Fruit fly (Drosophila melanogaster): ENCODE measurements around the gene rump.

rump gene

dm6 chr3R:9504355-9504754 is 5.8 kb downstream of the rump start, which contains the start of gene CG8149 (continued):
- TF ChIP-seq Optix (GFP tag; IDR thresholded peaks at IDR 0.05) (no peak), CG8944 (GFP tag; optimal IDR thresholded peaks at IDR 0.05) (no peak), odd (GFP tag; optimal IDR thresholded peaks at IDR 0.05) (no peak), PHDP (tag; optimal IDR thresholded peaks at IDR 0.05) (peak; percentile 41), CG7963 (GFP tag; IDR thresholded peaks at IDR 0.05; ENCODE audit: partially characterized antibody) (peak; percentile 82), CG10979 (tag; optimal IDR thresholded peaks at IDR 0.05) (peak; percentile 19), Lpt (GFP tag; optimal IDR thresholded peaks at IDR 0.05) (no peak), gcm (GFP tag; optimal IDR thresholded peaks at IDR 0.05) (no peak), CG3847 (GFP tag; IDR thresholded peaks at IDR 0.05) (no peak), cad (GFP tag; optimal IDR thresholded peaks at IDR 0.05) (no peak), ind (GFP tag; optimal IDR thresholded peaks at IDR 0.05) (no peak), CG18764 (GFP tag; optimal IDR thresholded peaks at IDR 0.05) (no peak), pros (GFP tag; optimal IDR thresholded peaks at IDR 0.05) (no peak), CG15696 (tag; optimal IDR thresholded peaks at IDR 0.05) (peak; percentile 8), CkIIα-i1 (GFP tag; IDR thresholded peaks at IDR 0.05) (no peak), CG7745 (tag; optimal IDR thresholded peaks at IDR 0.05) (peak; percentile 19), CG1792 (GFP tag; optimal IDR thresholded peaks at IDR 0.05) (no peak), CG31441 (GFP tag; IDR thresholded peaks at IDR 0.05) (peak; percentile 45; the same call in 1 of the 2 replicates), nom (GFP tag; optimal IDR thresholded peaks at IDR 0.05) (no peak), CG4617 (GFP tag; optimal IDR thresholded peaks at IDR 0.05; ENCODE audit: borderline replicate concordance) (peak; percentile 43), zen2 (GFP tag; IDR thresholded peaks at IDR 0.05; ENCODE audit: partially characterized antibody) (peak; percentile 95), CG14965 (GFP tag; optimal IDR thresholded peaks at IDR 0.05; ENCODE audit: borderline replicate concordance) (no peak), Mes4 (GFP tag; optimal IDR thresholded peaks at IDR 0.05) (no peak), chm (GFP tag; IDR thresholded peaks at IDR 0.05) (no peak), gro (GFP tag; optimal IDR thresholded peaks at IDR 0.05) (peak; percentile 36), CG9817 (tag; optimal IDR thresholded peaks at IDR 0.05) (no peak), CG32532 (GFP tag; IDR thresholded peaks at IDR 0.05) (no peak), sisA (GFP tag; IDR thresholded peaks at IDR 0.05) (no peak), Opbp (GFP tag; IDR thresholded peaks at IDR 0.05; ENCODE audit: partially characterized antibody) (peak; percentile 77; the same call in 2 of the 3 replicates), bsh (GFP tag; optimal IDR thresholded peaks at IDR 0.05) (no peak), chif (GFP tag; optimal IDR thresholded peaks at IDR 0.05) (no peak), CG13123 (GFP tag; optimal IDR thresholded peaks at IDR 0.05) (no peak), CG14050 (GFP tag; IDR thresholded peaks at IDR 0.05) (no peak), CG31365 (tag; optimal IDR thresholded peaks at IDR 0.05) (no peak), ssp (GFP tag; IDR thresholded peaks at IDR 0.05) (no peak), NC2α (GFP tag; optimal IDR thresholded peaks at IDR 0.05) (no peak), vnd (GFP tag; IDR thresholded peaks at IDR 0.05; ENCODE audit: partially characterized antibody) (peak; percentile 93), CG6854 (GFP tag; optimal IDR thresholded peaks at IDR 0.05) (no peak), H2.0 (GFP tag; IDR thresholded peaks at IDR 0.05) (no peak), Blimp-1 (GFP tag; optimal IDR thresholded peaks at IDR 0.05) (no peak), usp (GFP tag; optimal IDR thresholded peaks at IDR 0.05) (no peak), chinmo (GFP tag; IDR thresholded peaks at IDR 0.05; ENCODE audit: partially characterized antibody) (0 out of 4 replicates have a peak, but pooled peaks have one; percentile 36), mam (GFP tag; optimal IDR thresholded peaks at IDR 0.05) (peak; percentile 37), ash1 (GFP tag; optimal IDR thresholded peaks at IDR 0.05) (no peak), CG7786 (GFP tag; optimal IDR thresholded peaks at IDR 0.05) (no peak), CG15601 (tag; optimal IDR thresholded peaks at IDR 0.05) (peak; percentile 54), CG14014 (GFP tag; IDR thresholded peaks at IDR 0.05) (no peak), pnt (GFP tag; optimal IDR thresholded peaks at IDR 0.05) (no peak)
